Fruit fly (Drosophila melanogaster) whole organism, wandering third instar larva: ENCODE measurements around the gene RpL26.

Experiments used
- Abd-B ChIP-seq: fragments of >200 bp; optimal IDR thresholded peaks from 2 replicates; lab custom pipeline; 2017; ENCODE audit warnings: missing biosample characterization, missing genetic modification characterization
- Dif ChIP-seq: fragments of 200-275, 200-300 bp; sonication (Bioruptor generic); optimal IDR thresholded peaks from 2 replicates; lab custom pipeline; 2018; ENCODE audit warnings: missing biosample characterization, missing genetic modification characterization; ENCODE audit not compliant: partially characterized antibody
- GATAd ChIP-seq: sonication (Bioruptor generic); optimal IDR thresholded peaks from 2 replicates; lab custom pipeline; 2016; ENCODE audit warnings: missing biosample characterization, missing genetic modification characterization
- Hnf4 ChIP-seq: fragments of 200-800 bp; sonication (Bioruptor generic); optimal IDR thresholded peaks from 2 replicates; lab custom pipeline; 2016; ENCODE audit warnings: missing biosample characterization, mild to moderate bottlenecking, missing genetic modification characterization
- Hr78 ChIP-seq: fragments of >200 bp; optimal IDR thresholded peaks from 2 replicates; lab custom pipeline; 2017; ENCODE audit warnings: missing biosample characterization, missing genetic modification characterization
- Myc ChIP-seq: fragments of >200 bp; optimal IDR thresholded peaks from 2 replicates; lab custom pipeline; 2017
- psq ChIP-seq: fragments of 200-800 bp; sonication (Bioruptor generic); optimal IDR thresholded peaks from 3 replicates; lab custom pipeline; 2017; ENCODE audit warnings: missing biosample characterization, mild to moderate bottlenecking, missing genetic modification characterization, moderate library complexity
- sage ChIP-seq: fragments of 200-800 bp; sonication (Bioruptor generic); optimal IDR thresholded peaks from 2 replicates; lab custom pipeline; 2016; ENCODE audit warnings: missing biosample characterization, mild to moderate bottlenecking, missing genetic modification characterization
- sv ChIP-seq: fragments of 200-800 bp; sonication (Bioruptor generic); optimal IDR thresholded peaks from 3 replicates; lab custom pipeline; 2016; ENCODE audit warnings: missing biosample characterization, missing genetic modification characterization

dm6 chr3L:18922086-18922485 is 23.4 kb downstream of the RpL26 start, which contains the start of gene CG3819:
- TF ChIP-seq sv = no peak
- TF ChIP-seq Abd-B (GFP tag; lab: Kevin White, UChicago) = no peak
- TF ChIP-seq psq = no peak
- no peak for TF ChIP-seq Myc (lab: Kevin White, UChicago)
- no peak for TF ChIP-seq Dif (GFP tag; lab: Kevin White, UChicago)
- TF ChIP-seq GATAd (GFP tag; lab: Kevin White, UChicago) = no peak
- no peak for TF ChIP-seq Hr78 (GFP tag; lab: Kevin White, UChicago)
- TF ChIP-seq Hnf4 (GFP tag; lab: Kevin White, UChicago) = no peak
- no peak for TF ChIP-seq sage (GFP tag; lab: Kevin White, UChicago)
